Worm (Caenorhabditis elegans) whole organism, L2 larva: ENCODE results near the gene irg-4.

Source experiments
- ama-1 ChIP-seq: fragments of 150-350 bp; optimal IDR thresholded peaks from 2 replicates; lab custom pipeline; 2018; ENCODE audit warnings: inconsistent platforms
- blmp-1 ChIP-seq: sonication (generic microtip); optimal IDR thresholded peaks from 2 replicates; lab custom pipeline; 2017; ENCODE audit warnings: missing genetic modification characterization, mild to moderate bottlenecking, missing compliant biosample characterization, antibody characterized with exemption, moderate library complexity; ENCODE audit not compliant: insufficient read depth
- ceh-82 ChIP-seq: fragments of 150-350 bp; optimal IDR thresholded peaks from 2 replicates; lab custom pipeline; 2014; ENCODE audit warnings: missing biosample characterization, missing genetic modification characterization
- lin-13 ChIP-seq: fragments of 150-350 bp; optimal IDR thresholded peaks from 2 replicates; lab custom pipeline; 2014; ENCODE audit warnings: missing biosample characterization, missing genetic modification reagents, missing genetic modification characterization
- nhr-12 ChIP-seq: fragments of 150-350 bp; optimal IDR thresholded peaks from 2 replicates; lab custom pipeline; 2014; ENCODE audit warnings: missing biosample characterization, missing genetic modification characterization
- nhr-237 ChIP-seq: fragments of 150-350 bp; optimal IDR thresholded peaks from 2 replicates; lab custom pipeline; 2014; ENCODE audit warnings: missing biosample characterization, missing genetic modification characterization
- snpc-4 ChIP-seq: fragments of 150-350 bp; optimal IDR thresholded peaks from 2 replicates; lab custom pipeline; 2014; ENCODE audit warnings: missing biosample characterization, missing genetic modification characterization
- unc-39 ChIP-seq: fragments of 150-350 bp; optimal IDR thresholded peaks from 2 replicates; lab custom pipeline; 2014; ENCODE audit warnings: missing biosample characterization, missing genetic modification characterization

DNA sequence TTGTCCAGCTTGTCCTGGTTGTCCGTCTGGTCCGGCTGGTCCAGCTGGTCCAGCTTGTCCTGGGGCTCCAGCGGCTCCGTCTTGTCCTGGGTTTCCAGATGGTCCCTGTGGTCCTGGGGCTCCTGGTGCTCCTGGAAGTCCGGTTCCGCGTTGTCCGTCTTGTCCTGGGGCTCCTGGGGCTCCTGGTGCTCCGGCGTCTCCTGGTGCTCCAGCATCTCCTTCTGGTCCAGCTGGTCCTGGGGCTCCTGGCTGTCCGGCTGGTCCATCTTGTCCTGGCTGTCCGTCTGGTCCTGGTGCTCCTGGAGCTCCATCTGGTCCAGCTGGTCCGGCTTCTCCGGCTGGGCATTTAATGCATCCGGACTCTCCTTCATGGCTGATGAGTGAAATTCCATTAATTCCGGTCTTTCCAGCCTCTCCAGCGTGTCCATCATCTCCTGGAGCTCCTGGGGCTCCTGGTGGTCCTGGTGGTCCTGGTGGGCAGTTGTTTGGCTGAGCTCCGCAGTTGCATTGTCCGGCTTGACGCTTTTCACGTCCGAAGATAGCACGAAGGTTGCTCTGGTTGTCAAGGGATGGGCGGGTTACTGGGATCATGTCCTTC is 7.8 kb upstream of the irg-4 start:
- TF ChIP-seq ama-1 (lab: Kevin White, UChicago), result no peak
- TF ChIP-seq lin-13 (GFP tag; lab: Kevin White, UChicago), result no peak
- TF ChIP-seq nhr-237 (tag; lab: Kevin White, UChicago), result no peak
- TF ChIP-seq unc-39 (tag; lab: Kevin White, UChicago), result no peak
- TF ChIP-seq nhr-12 (tag; lab: Kevin White, UChicago), result no peak
- no peak for TF ChIP-seq ceh-82 (tag; lab: Kevin White, UChicago)
- TF ChIP-seq snpc-4 (tag; lab: Kevin White, UChicago), result no peak
- no peak for TF ChIP-seq blmp-1 (tag; lab: Kevin White, UChicago)
